Fruit fly (Drosophila melanogaster) ovary, adult (tissue): ENCODE results near the gene CG34309.

Experiments
- CG17801 ChIP-seq: fragments of 200-800 bp; optimal IDR thresholded peaks from 2 replicates; lab custom pipeline; 2019; ENCODE audit warnings: missing biosample characterization, mild to moderate bottlenecking, missing genetic modification characterization, moderate library complexity; ENCODE audit not compliant: partially characterized antibody

CG34309 gene

DNA sequence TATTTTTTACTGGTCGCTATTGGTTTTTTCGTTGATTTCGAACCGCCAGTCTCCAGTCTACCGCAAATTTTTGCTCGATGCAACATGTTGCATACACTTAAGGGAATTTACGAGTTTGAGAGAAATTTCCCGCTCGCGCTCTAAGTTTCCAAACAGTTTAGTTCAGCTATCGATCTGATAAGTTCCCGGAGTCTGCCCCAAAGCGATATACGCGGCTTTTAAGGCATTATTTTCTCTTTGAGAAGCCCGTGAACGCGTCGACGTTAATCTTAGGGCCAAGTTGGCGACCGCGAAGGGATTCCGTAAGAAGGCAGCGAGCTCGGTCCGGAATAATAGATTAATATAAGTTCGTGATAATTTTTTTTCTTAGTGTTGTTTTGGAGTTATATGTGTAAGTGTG, 2.5 kb downstream of the CG34309 start:
- no peak for TF ChIP-seq CG17801 (GFP tag; lab: Kevin White, UChicago)

DNA sequence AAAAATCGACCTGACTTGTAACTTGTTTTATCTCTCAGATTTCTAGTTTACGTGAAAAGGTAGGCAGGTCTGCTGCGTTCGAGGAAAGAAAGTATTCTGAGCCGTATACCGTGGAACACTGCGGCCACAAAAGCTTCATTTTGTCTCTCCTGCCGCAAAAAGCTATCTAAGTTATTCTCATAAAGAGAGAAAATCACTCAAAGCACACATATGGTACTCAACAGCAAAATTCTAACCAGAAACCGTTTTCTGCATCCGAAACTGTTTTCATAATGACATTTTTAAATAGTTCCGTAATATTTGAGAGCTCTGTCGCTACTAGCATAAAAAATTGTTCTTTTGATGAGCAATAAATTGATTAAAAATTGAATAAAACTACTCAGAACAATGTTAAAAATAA, 7.2 kb downstream of the CG34309 start, which contains the start of the genes CG9813 and CG8870:
Gene CG9813 (minus strand): TSS at position 101 of the 400 bp plus-strand sequence.
Gene CG8870 (plus strand): TSS at position 168 of the 400 bp plus-strand sequence.
- no peak for TF ChIP-seq CG17801 (GFP tag; lab: Kevin White, UChicago)

DNA sequence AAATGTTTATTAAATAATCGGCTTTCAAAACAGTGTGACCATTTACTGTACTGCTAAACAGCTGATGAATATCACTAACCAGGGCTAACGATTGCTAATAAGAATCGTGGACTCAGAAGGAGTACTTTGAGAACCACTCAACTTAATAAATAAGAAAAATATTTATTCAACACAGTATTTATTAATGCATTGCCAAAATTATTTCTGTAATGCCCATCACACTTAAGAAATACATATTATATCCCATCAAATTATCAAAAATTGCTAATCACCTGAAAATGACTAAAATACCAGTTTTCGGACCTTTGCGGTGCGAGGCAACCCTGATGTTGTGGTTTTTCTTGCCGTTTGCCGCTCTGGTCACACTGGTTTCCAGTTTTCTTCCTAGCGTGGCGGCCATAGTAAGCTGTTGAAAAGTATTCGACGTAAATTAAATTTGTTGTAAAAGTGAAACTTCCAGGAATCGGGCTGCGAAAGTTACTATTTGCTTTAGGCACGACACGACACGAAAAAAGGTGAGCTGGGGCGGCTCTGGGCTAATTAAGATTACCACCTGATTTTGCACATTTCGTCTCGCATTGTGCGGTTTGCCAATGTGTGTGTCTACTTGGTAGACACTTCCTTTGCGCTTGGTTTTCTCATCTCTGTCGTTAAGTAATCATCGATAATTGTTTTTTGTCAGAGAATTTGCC, 9.5 kb downstream of the CG34309 start, which contains the start of the genes mRpS21 and Droj2:
Gene mRpS21 (minus strand): TSS at position 66 of the 692 bp plus-strand sequence.
Gene Droj2 (plus strand): TSS at position 363 of the 692 bp plus-strand sequence.
- TF ChIP-seq CG17801 (GFP tag; lab: Kevin White, UChicago), result peak; percentile 27

DNA sequence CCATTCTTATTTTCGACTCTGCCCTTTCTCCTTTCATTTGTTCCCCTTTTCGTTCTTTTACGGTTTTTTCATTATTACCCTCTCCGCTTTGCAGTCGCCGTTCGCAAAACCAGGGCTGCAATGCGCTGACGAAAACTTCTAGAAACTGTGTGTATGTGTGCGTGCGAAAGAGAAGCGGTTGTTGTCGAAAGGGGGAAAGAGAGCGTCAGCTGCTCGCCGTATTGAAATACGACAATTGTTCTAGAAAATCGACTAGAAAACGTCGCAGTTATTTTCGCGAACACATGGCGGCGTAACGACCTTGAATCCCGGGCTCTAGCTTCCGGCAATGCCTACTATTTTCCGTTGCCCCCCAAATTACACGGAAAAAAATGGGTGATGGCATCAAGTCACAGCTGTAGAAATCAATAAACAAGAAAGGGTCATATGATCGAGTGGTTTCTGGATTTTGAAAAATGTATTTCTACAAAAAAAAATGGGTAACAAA, 10.3 kb downstream of the CG34309 start:
- peak; percentile 48 for TF ChIP-seq CG17801 (GFP tag; lab: Kevin White, UChicago)

DNA sequence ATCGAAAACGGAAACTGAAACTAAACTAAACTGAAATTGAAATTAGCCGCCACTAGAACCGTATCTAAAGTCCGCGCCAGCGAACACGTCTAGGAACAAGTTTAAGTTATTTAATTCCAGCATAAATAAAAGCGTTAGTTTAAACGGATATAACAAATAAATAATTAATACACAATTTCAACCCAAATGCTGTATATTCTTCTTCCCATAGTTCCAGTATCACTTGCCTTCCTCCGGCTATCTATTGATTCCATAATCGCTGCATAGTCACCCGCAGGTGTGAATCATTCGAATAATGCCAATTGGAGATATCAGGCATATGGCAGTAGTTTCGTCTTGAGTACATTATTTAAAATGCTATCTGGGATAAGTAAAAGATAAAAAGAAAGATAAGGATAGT, 12.7 kb downstream of the CG34309 start:
- no peak for TF ChIP-seq CG17801 (GFP tag; lab: Kevin White, UChicago)

DNA sequence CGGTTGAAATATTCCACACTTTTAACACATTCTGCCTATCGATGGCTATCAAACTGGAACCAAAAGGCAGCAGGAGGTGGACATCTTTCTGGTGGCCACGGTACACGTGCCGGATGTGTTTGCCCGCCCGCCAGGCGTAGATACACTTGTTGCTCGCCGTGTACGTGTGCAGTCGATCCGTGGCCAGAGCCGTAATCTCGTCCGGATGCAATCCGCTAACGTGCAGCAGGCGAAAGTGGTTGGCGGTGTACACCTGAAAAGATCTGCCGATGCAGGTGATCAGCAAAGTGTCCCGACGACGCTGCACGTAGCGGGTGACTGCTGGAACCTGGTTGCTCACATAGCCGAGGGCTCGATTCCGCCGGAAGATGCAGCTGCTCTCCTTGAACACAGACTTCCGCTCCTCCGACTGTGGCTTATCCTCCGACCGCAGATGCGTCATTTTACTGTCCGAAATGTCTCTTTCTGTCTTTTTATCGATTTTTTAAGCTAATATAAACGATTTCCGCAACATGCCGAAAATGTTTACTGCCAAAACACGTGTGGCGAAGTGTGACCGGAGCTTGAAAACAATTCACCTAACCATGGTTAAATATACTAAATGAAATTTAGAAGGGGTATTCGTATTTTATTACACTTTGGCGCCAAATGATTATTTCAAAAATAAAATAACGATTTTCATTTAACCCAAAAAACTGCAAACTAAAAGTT, 15.9 kb downstream of the CG34309 start, which contains the start of gene CG9799:
Gene CG9799 (minus strand): TSS at position 550 of the 711 bp plus-strand sequence.
- no peak for TF ChIP-seq CG17801 (GFP tag; lab: Kevin White, UChicago)

DNA sequence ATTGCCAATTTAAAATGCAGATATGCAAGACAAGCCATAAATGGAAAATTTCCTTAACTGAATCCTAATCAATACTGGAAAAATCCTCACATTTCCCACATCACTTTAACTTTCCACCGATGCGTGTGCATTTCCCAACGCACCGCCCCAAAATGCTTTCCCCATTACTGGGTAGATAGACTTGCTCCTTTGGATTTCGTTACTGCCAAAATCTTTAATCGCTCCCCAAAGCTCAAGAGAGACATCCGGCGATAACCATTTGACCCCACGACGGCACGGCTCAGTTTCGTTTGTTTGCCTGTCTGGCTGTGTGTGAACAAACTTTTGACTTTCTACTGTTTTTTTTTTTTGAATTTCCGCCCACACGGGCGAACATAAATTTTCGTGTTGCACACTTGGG, 18.1 kb downstream of the CG34309 start:
- TF ChIP-seq CG17801 (GFP tag; lab: Kevin White, UChicago), result no peak

DNA sequence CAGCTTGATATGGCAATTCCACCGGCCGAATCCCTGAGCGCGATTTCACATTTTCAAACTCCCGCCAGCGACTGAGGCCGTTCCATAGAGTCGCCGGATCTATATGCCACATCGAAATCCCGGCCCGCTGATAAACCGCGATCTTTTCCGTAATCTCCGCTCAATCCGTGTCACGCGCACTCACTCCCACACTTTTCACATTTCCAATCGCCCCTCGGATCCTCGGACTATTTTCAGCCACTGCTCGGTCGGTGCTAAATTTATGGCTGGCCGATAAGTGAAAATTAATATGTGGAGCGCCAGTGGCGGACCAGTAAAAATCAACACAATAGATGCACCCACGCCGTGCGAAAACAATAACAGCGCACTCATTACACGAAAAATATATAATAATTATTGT, 20.6 kb downstream of the CG34309 start:
- no peak for TF ChIP-seq CG17801 (GFP tag; lab: Kevin White, UChicago)

DNA sequence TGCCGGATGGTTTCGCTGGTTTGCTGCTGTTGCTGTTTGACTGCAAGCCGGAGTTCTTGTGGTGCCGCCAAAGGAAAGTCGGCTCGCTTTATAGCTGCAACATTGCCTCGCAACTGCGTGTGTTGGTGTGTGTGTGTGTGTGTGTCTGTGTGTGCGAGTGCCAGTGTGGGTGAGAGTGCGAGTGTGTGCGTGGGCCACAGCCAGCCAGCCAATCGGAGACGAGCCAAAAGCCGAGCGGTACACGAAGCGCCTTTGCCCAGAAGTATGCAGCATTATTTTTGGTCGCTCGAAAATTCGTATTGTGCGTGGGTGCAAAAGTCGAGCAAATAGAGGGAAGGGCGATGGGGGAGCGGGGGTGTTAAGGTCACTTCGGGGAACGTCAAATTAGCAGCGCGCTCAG, 22.7 kb downstream of the CG34309 start, which contains the start of gene CCHa2:
Gene CCHa2 (minus strand): TSS at position 65 of the 400 bp plus-strand sequence.
- TF ChIP-seq CG17801 (GFP tag; lab: Kevin White, UChicago), result no peak

DNA sequence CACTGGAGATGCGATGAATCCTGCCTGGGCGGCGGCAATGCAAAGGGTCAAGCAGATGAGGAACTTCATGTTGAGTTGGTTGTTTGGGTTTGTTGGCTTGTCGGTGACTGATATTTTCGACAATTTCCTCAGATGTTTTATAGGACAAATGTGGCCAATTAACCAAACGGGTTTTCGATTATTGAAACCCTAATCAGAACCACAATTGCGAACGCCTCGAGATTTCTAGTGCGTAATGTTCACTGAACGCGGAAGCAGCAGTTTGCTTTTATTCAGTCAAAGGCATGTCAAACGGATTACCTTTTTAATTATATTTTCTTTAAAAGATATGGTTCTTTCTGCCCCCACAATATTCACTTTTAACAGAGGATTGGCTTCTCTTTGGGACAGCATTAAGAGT, 24.6 kb downstream of the CG34309 start, which contains the start of gene CG14374:
Gene CG14374 (minus strand): TSS at position 101 of the 400 bp plus-strand sequence.
- TF ChIP-seq CG17801 (GFP tag; lab: Kevin White, UChicago), result no peak

DNA sequence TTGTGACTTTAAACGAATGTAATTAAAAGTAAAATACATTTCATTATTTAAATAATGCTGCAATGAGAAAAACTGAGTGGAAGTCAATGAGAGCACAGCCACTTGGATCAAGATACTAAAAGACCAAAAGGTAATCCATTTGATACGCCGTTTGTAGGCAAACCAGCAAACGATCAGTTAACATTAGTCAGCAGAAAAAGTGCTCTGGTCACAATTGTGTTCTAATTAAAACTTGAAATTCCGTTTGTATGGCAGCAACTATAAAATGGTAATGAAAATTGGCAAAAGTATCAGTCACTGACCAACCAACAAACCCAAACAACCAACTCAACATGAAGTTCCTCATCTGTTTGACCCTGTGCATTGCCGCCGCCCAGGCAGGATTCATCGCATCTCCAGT, 25.1 kb downstream of the CG34309 start, which contains the start of gene CG14377:
Gene CG14377 (plus strand): TSS at position 301 of the 400 bp plus-strand sequence.
- no peak for TF ChIP-seq CG17801 (GFP tag; lab: Kevin White, UChicago)

DNA sequence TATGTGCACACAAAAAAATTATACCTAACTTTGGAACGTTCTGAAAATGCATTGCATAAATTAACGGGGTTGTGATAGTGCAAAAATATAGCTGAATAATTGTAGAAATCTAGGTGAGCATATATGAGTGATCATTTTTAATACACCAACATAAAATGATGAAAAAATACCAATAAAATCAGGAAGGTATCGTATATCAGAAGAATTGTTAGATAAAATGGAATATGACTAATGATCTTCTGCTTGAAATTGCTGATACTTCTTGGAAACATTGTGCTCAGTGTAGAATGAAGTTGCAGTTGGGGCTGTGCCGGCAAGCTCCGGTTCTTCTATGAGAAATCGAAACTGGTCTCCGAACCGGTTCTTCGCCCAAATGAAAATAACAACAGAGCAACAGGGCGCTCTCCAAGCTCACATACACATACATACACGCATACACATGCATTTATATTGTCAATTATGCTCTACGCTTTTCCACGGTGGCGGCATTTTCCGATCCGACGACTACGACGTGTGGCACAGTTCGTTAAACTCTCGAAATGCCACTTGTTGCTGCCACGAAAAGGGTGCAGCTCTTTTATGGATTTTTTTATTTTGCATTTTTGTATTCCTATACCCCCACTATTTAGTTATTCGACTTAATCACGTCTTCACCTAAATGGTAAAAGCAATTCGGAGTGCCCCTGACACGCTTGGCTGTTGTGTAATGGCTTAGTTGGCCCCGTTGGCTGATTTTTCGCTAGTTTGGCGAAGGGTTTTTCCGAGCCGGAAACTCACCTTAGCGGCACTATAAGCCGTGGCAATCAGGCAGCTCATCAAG, 28.7 kb downstream of the CG34309 start:
- TF ChIP-seq CG17801 (GFP tag; lab: Kevin White, UChicago), result peak; percentile 91

DNA sequence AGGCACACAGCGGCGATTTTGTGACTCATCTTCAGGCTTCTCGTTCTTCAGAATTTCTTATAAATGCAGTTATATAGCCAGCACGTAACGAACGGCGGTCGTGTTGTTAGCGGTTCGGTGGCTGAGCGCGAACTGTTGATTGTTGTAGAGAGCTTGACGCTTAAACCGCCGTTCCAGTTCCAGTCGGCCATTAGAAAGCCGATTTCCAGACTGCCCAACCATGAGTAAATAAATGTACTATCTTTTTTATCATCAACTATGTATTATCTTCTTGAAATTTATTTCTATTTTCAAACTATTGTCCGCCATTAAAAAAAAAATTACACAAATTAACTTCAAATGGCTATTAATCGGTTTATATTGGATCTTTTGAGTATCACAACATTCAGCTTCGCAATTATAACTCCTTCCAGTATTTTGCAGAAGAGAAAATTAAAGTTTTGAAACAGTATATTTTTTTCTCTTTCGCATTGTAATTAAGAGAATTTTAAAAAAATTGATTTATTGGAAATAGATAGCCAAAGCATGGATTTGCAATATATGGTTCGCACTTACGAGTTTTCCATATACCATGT, 29.4 kb downstream of the CG34309 start, which contains the start of gene GILT1:
Gene GILT1 (minus strand): TSS at position 141 of the 575 bp plus-strand sequence.
- peak; percentile 27 for TF ChIP-seq CG17801 (GFP tag; lab: Kevin White, UChicago)

DNA sequence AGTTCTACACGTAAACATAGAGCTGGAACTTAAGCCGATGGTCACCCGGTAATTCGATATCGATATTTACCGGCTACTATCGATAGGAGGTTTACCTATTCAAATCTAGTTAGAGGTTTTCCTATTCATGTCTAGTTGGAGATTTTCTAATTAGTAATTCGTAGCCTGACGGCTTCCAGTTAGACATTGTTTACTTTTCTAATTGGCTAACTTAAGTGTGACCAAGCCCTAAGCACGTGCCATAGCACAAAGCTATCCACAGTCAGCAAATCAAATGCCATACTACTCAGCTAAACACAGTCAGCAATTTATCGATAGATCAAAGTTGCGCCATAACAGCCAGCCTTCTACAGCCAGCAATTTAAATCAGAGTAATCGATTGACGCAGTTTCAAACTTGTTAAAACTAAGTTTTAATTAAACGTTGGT, 30.6 kb downstream of the CG34309 start, which contains the start of gene Dpm3:
Gene Dpm3 (minus strand): TSS at position 20 of the 428 bp plus-strand sequence.
- no peak for TF ChIP-seq CG17801 (GFP tag; lab: Kevin White, UChicago)
